Worm (Caenorhabditis elegans): Measurements from ENCODE around the gene C27D8.2.

DNA sequence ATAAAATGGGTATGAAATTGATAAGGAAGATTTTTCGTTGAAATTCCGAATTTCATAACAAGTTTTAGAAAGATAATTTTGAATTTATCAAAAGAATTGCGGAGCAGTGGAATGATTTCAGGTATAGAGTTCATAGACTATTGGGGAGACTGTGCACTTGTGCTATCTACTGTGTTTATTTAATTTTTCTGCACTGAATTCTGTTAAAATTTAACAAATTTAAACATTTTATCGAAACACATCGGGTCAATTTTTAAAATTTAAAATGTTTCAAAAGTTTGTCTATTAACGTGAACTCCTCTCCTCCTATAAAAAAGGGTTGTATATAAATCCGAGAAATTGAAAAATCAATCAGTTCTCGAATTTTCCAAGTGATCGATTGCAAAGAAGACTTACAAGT is 6.5 kb downstream of the C27D8.2 start, which contains the start of gene C27D8.1:
- no peak for TF ChIP-seq him-1 (tag; optimal IDR thresholded peaks at IDR 0.05)
- TF ChIP-seq dao-5 (tag; optimal IDR thresholded peaks at IDR 0.05) = no peak
